Fruit fly (Drosophila melanogaster) ovary, adult (tissue): ENCODE measurements around the gene CG34265.

Experiments used
- CG17801 ChIP-seq: fragments of 200-800 bp; optimal IDR thresholded peaks from 2 replicates; lab custom pipeline; 2019; ENCODE audit warnings: missing biosample characterization, mild to moderate bottlenecking, missing genetic modification characterization, moderate library complexity; ENCODE audit not compliant: partially characterized antibody

Gene CG34265

DNA sequence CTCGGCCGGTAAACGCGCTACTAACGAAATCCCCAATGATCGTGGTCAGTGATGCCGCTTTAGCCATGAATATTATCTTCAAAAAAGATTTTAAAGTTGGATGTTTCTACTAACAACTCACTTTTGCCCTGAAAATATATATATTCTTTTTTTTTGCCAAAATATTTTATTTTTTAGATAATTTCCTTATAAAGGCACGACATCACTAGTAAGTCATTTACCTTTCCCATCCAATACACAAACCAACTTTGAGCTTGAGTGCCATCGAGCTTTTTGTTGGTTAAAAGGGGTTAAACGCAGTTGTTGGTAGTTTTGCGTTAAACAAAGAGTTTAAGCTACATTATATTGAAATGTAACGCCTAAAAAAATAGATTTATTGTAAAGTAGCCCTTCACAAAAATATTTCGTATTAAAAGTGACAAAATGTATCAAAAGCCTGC lies 34.8 kb downstream of the CG34265 start, which contains the start of gene CG14968:
Gene CG14968, minus strand, starts transcription at position 26 of the 440 bp plus-strand sequence.
- TF ChIP-seq CG17801 (GFP tag; lab: Kevin White, UChicago) = peak; percentile 72

DNA sequence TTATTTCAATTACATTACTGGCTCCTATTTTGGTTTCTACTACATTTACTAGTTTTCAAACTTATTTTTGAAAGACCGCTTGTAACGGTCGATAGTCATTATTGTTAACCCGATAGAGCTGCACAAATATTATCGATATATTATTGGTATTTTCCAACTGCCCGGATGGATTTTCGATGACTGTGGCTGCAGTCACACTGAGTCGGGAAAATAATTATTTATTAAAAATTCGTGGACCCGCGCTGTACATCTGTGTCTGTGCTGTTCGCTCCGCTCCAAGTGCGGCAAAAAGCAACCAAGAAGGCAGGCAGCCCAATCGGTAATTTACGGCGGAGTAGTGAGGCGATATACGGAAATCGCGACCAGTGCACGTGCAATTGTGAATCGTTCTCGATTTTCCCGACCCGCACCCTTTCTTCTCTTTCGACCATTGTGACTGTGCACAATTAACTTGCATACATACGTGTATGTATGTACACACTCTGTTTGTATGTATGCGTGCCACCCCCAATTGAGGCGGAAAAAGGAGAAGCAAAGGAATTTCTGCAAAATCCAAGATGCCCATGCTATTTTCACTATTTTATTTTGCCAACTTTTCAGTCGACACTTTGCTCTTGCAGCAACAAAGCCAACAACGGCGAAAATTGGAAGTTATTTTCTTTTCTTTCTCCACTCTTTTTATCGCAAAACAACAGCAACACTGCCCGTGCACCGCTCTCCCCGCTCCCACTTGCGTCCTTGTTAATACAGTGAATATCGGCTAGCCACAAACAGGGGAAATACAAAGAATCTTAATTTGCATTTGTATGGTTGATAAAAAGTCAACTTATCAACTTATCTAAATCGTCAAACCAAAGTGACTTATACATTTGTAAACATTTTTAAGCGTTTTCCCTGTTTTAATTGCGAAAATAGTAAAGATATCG lies 35.5 kb downstream of the CG34265 start, which contains the start of gene ZnT63C:
Gene ZnT63C, plus strand, starts transcription at position 175 of the 926 bp plus-strand sequence.
- peak; percentile 18 for TF ChIP-seq CG17801 (GFP tag; lab: Kevin White, UChicago)

dm6 chr3L:3304740-3305139 lies 36.5 kb downstream of the CG34265 start:
- no peak for TF ChIP-seq CG17801 (GFP tag; lab: Kevin White, UChicago)

DNA sequence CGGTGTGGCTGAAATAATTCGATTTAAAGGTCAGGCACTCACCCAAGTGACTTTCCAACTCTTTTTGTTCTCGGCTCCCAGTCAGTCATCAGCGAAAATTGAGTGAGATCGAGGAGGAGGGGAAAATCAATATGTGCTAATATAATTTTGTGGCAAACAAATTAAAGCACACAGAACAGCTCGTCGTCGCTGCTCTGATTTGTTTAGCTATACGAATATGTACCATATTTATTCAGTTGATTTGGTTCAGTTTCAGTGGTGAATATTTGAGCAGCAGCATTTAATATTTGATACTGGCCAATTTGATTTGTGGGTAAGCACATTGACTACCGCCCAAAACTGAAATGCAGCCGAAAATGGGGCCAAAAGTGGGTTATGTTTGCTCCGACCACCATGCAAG lies 37.2 kb downstream of the CG34265 start:
- TF ChIP-seq CG17801 (GFP tag; lab: Kevin White, UChicago) = no peak

DNA sequence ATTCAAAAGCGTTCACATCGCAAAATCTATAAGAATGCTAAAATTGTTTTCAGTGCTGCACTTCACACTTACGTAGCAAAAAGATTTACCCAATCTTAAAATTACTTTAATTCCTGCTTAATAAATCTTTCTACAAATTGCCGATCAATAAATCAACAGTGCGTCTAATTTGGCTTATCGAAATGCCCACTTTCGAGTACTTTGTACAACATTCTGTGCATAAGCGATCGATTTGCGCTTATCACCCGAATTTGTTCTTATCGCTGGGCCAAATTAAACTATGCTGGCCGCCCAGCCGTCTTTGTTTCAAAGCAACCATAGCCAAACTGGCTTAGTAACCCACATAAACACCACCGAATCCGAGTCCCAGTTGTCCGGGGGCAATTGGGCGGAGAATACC lies 38.3 kb downstream of the CG34265 start:
- TF ChIP-seq CG17801 (GFP tag; lab: Kevin White, UChicago) = no peak

- no peak for TF ChIP-seq CG17801 (GFP tag; lab: Kevin White, UChicago)
Observed at dm6 chr3L:3307593-3307992, 39.3 kb downstream of the CG34265 start.

dm6 chr3L:3308676-3309613 lies 40.7 kb downstream of the CG34265 start:
- no peak for TF ChIP-seq CG17801 (GFP tag; lab: Kevin White, UChicago)

- TF ChIP-seq CG17801 (GFP tag; lab: Kevin White, UChicago) = no peak
Observed at dm6 chr3L:3314049-3314448, 45.8 kb downstream of the CG34265 start, which contains the start of gene Drsl2. Gene Drsl2 (plus strand): TSS chr3L:3314349.

dm6 chr3L:3314696-3315095 lies 46.4 kb downstream of the CG34265 start, which contains the start of gene Drsl3:
Gene Drsl3 (plus strand): TSS chr3L:3314996.
- TF ChIP-seq CG17801 (GFP tag; lab: Kevin White, UChicago) = no peak

DNA sequence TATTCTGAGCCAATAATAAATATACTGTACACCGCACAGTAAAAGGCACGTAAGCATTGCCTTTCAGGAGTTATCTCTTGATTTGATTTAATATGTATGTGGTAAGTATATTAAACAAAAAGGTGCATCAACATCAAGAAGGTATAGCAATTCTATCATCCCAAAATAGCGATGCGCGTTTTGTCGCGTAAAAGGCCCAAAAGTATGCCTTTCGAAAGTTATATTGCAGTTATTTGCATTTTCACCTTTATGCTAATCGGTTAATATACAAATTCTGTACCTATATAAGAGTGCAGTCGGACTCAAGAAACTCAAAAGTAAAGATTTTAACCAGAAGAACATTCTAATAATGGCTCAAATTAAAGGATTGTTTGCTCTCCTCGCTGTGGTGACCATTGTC lies 47.0 kb downstream of the CG34265 start, which contains the start of gene Drsl4:
Gene Drsl4, plus strand, starts transcription at position 333 of the 400 bp plus-strand sequence.
- TF ChIP-seq CG17801 (GFP tag; lab: Kevin White, UChicago) = no peak

- TF ChIP-seq CG17801 (GFP tag; lab: Kevin White, UChicago) = no peak
Observed at dm6 chr3L:3316441-3316840, 48.2 kb downstream of the CG34265 start, which contains the start of gene Drsl5. Gene Drsl5 (plus strand): TSS chr3L:3316781.
